Worm (Caenorhabditis elegans) whole organism, late embryonic: Measurements from ENCODE around the gene C34E11.2.

ENCODE experiments used
- C08G9.2 ChIP-seq: sonication (generic microtip); optimal IDR thresholded peaks from 2 replicates; lab custom pipeline; 2016; ENCODE audit warnings: mild to moderate bottlenecking, missing genetic modification characterization, moderate library complexity, missing compliant biosample characterization
- C38D4.7 ChIP-seq: fragments of 200-800 bp; sonication (Bioruptor generic); optimal IDR thresholded peaks from 2 replicates; lab custom pipeline; 2018; ENCODE audit warnings: mild to moderate bottlenecking, missing genetic modification characterization, moderate library complexity, missing compliant biosample characterization
- F13H6.1 ChIP-seq: sonication (generic microtip); optimal IDR thresholded peaks from 2 replicates; lab custom pipeline; 2016; ENCODE audit warnings: missing genetic modification characterization, missing compliant biosample characterization
- K02D7.2 ChIP-seq: sonication (generic microtip); optimal IDR thresholded peaks from 2 replicates; lab custom pipeline; 2017; ENCODE audit warnings: mild to moderate bottlenecking, missing genetic modification characterization, missing compliant biosample characterization
- T23F11.4 ChIP-seq: fragments of 200-800 bp; sonication (Bioruptor generic); optimal IDR thresholded peaks from 2 replicates; lab custom pipeline; 2018; ENCODE audit warnings: mild to moderate bottlenecking, missing genetic modification characterization, missing compliant biosample characterization
- Y22D7AL.16 ChIP-seq: sonication (generic microtip); optimal IDR thresholded peaks from 2 replicates; lab custom pipeline; 2016; ENCODE audit warnings: missing genetic modification characterization, missing compliant biosample characterization
- ama-1 ChIP-seq: fragments of 150-350 bp; optimal IDR thresholded peaks from 2 replicates; lab custom pipeline; 2014
- ceh-18 ChIP-seq: sonication (generic microtip); optimal IDR thresholded peaks from 2 replicates; lab custom pipeline; 2016; ENCODE audit warnings: missing genetic modification characterization, missing compliant biosample characterization
- ceh-19 ChIP-seq: fragments of 200-800 bp; sonication (Bioruptor generic); optimal IDR thresholded peaks from 2 replicates; lab custom pipeline; 2018; ENCODE audit warnings: mild to moderate bottlenecking, missing genetic modification characterization, missing compliant biosample characterization
- ceh-24 ChIP-seq: sonication (generic microtip); optimal IDR thresholded peaks from 2 replicates; lab custom pipeline; 2016; ENCODE audit warnings: mild to moderate bottlenecking, missing genetic modification characterization, missing compliant biosample characterization
- ceh-30 ChIP-seq: fragments of 150-350 bp; optimal IDR thresholded peaks from 2 replicates; lab custom pipeline; 2014; ENCODE audit warnings: missing biosample characterization, missing genetic modification characterization
- ceh-31 ChIP-seq: sonication (generic microtip); optimal IDR thresholded peaks from 2 replicates; lab custom pipeline; 2016; ENCODE audit warnings: missing genetic modification characterization, missing compliant biosample characterization
- ceh-48 ChIP-seq: sonication (generic microtip); optimal IDR thresholded peaks from 2 replicates; lab custom pipeline; 2016; ENCODE audit warnings: missing genetic modification characterization, inconsistent platforms, missing compliant biosample characterization
- dmd-4 ChIP-seq: sonication (generic microtip); optimal IDR thresholded peaks from 2 replicates; lab custom pipeline; 2016; ENCODE audit warnings: borderline replicate concordance, missing genetic modification characterization, missing compliant biosample characterization
- elt-2 ChIP-seq: sonication (generic microtip); optimal IDR thresholded peaks from 2 replicates; lab custom pipeline; 2016; ENCODE audit warnings: missing genetic modification reagents, missing genetic modification characterization, missing compliant biosample characterization
- elt-4 ChIP-seq: sonication (generic microtip); optimal IDR thresholded peaks from 2 replicates; lab custom pipeline; 2016; ENCODE audit warnings: missing genetic modification characterization, missing compliant biosample characterization
- eyg-1 ChIP-seq: sonication (generic microtip); optimal IDR thresholded peaks from 2 replicates; lab custom pipeline; 2016; ENCODE audit warnings: missing genotype, missing genetic modification characterization, missing compliant biosample characterization
- fax-1 ChIP-seq: sonication (generic microtip); optimal IDR thresholded peaks from 2 replicates; lab custom pipeline; 2016; ENCODE audit warnings: missing genotype, missing genetic modification characterization, missing compliant biosample characterization
- fkh-6 ChIP-seq: sonication (generic microtip); optimal IDR thresholded peaks from 2 replicates; lab custom pipeline; 2016; ENCODE audit warnings: missing genetic modification characterization, missing compliant biosample characterization
- hlh-6 ChIP-seq: sonication (generic microtip); optimal IDR thresholded peaks from 2 replicates; lab custom pipeline; 2016; ENCODE audit warnings: missing genotype, missing genetic modification characterization, missing compliant biosample characterization
- lim-6 ChIP-seq: sonication (generic microtip); optimal IDR thresholded peaks from 2 replicates; lab custom pipeline; 2016; ENCODE audit warnings: missing genetic modification characterization, missing compliant biosample characterization
- madf-2 ChIP-seq: sonication (generic microtip); optimal IDR thresholded peaks from 2 replicates; lab custom pipeline; 2017; ENCODE audit warnings: missing genetic modification characterization, missing compliant biosample characterization
- nhr-11 ChIP-seq: fragments of 150-350 bp; optimal IDR thresholded peaks from 2 replicates; lab custom pipeline; 2014; ENCODE audit warnings: missing biosample characterization, missing genetic modification characterization
- nhr-232 ChIP-seq: sonication (generic microtip); optimal IDR thresholded peaks from 2 replicates; lab custom pipeline; 2016; ENCODE audit warnings: missing genetic modification characterization, missing compliant biosample characterization
- odd-2 ChIP-seq: sonication (generic microtip); optimal IDR thresholded peaks from 2 replicates; lab custom pipeline; 2017; ENCODE audit warnings: antibody characterized with exemption, mild to moderate bottlenecking, missing genetic modification characterization, missing compliant biosample characterization
- pat-9 ChIP-seq: fragments of 200-800 bp; sonication (Bioruptor generic); optimal IDR thresholded peaks from 2 replicates; lab custom pipeline; 2018; ENCODE audit warnings: mild to moderate bottlenecking, missing genetic modification characterization, moderate library complexity, missing compliant biosample characterization
- pax-1 ChIP-seq: fragments of 150-350 bp; optimal IDR thresholded peaks from 2 replicates; lab custom pipeline; 2014; ENCODE audit warnings: missing biosample characterization, missing genetic modification characterization
- pha-4 ChIP-seq: fragments of 150-350 bp; optimal IDR thresholded peaks from 2 replicates; lab custom pipeline; 2018; ENCODE audit warnings: missing biosample characterization, missing genetic modification reagents, missing genetic modification characterization
- pqm-1 ChIP-seq: sonication (generic microtip); optimal IDR thresholded peaks from 2 replicates; lab custom pipeline; 2016; ENCODE audit warnings: missing genetic modification characterization, missing compliant biosample characterization
- pros-1 ChIP-seq: fragments of 150-350 bp; optimal IDR thresholded peaks from 2 replicates; lab custom pipeline; 2014; ENCODE audit warnings: missing biosample characterization, missing genetic modification reagents, missing genetic modification characterization
- sdc-2 ChIP-seq: sonication (generic microtip); optimal IDR thresholded peaks from 2 replicates; lab custom pipeline; 2016; ENCODE audit warnings: missing genotype, missing genetic modification characterization, missing compliant biosample characterization
- sox-2 ChIP-seq: fragments of 200-800 bp; sonication (Bioruptor generic); IDR thresholded peaks from 2 replicates; pipeline ENCODE4 v1.3.6; 2022; ENCODE audit warnings: missing genetic modification reagents, missing genetic modification characterization, missing compliant biosample characterization
- sox-4 ChIP-seq: sonication (generic microtip); optimal IDR thresholded peaks from 2 replicates; lab custom pipeline; 2017; ENCODE audit warnings: mild to moderate bottlenecking, missing genetic modification characterization, inconsistent platforms, missing compliant biosample characterization
- syd-9 ChIP-seq: sonication (generic microtip); optimal IDR thresholded peaks from 2 replicates; lab custom pipeline; 2016; ENCODE audit warnings: mild to moderate bottlenecking, missing genetic modification characterization, moderate library complexity, missing compliant biosample characterization
- tbx-2 ChIP-seq: sonication (generic microtip); optimal IDR thresholded peaks from 2 replicates; lab custom pipeline; 2016; ENCODE audit warnings: missing genetic modification characterization, missing compliant biosample characterization
- tbx-7 ChIP-seq: sonication (generic microtip); optimal IDR thresholded peaks from 2 replicates; lab custom pipeline; 2016; ENCODE audit warnings: missing genotype, missing genetic modification characterization, missing compliant biosample characterization
- unc-3 ChIP-seq, 2 experiments: fragments of 200-800 bp in 1 of 2; sonication (Bioruptor generic) in 1 of 2; sonication (generic microtip) in 1 of 2; conservative IDR thresholded peaks in 1 of 2; optimal IDR thresholded peaks in 1 of 2; 2 replicates each; pipeline versions ENCODE4 v1.3.6 to Lab custom; 2016 to 2022; ENCODE audit warnings: missing compliant biosample characterization in 2 of 2, missing genetic modification characterization in 2 of 2, missing genetic modification reagents in 1 of 2
- unc-42 ChIP-seq: sonication (generic microtip); optimal IDR thresholded peaks from 2 replicates; lab custom pipeline; 2016; ENCODE audit warnings: missing genotype, missing genetic modification characterization, missing compliant biosample characterization
- unc-86 ChIP-seq: sonication (generic microtip); optimal IDR thresholded peaks from 2 replicates; lab custom pipeline; 2016; ENCODE audit warnings: missing genetic modification characterization, missing compliant biosample characterization
- ztf-16 ChIP-seq: sonication (generic microtip); optimal IDR thresholded peaks from 2 replicates; lab custom pipeline; 2017; ENCODE audit warnings: missing genetic modification characterization, missing compliant biosample characterization

C34E11.2 gene

ce11 chrX:11854432-11854831 is 39.9 kb upstream of the C34E11.2 start:
- TF ChIP-seq ama-1 = no peak
- no peak for TF ChIP-seq unc-3 (GFP tag; conservative IDR thresholded peaks at IDR 0.05; lab: Robert Waterston, UW)
- no peak for TF ChIP-seq unc-3 (tag; optimal IDR thresholded peaks at IDR 0.05; lab: Kevin White, UChicago)
- TF ChIP-seq unc-86 (tag; lab: Kevin White, UChicago) = no peak
- TF ChIP-seq eyg-1 (tag; lab: Kevin White, UChicago) = no peak
- TF ChIP-seq dmd-4 (tag; lab: Kevin White, UChicago) = no peak
- no peak for TF ChIP-seq elt-4 (tag; lab: Kevin White, UChicago)
- no peak for TF ChIP-seq tbx-2 (tag; lab: Kevin White, UChicago)
- TF ChIP-seq sox-4 (tag; lab: Kevin White, UChicago) = no peak
- no peak for TF ChIP-seq syd-9
- TF ChIP-seq tbx-7 (tag; lab: Kevin White, UChicago) = no peak
- TF ChIP-seq lim-6 (tag; lab: Kevin White, UChicago) = no peak
- TF ChIP-seq ceh-24 (tag; lab: Kevin White, UChicago) = no peak
- TF ChIP-seq F13H6.1 = no peak
- TF ChIP-seq ztf-16 (tag; lab: Kevin White, UChicago) = no peak

ce11 chrX:11852494-11852893 is 37.9 kb upstream of the C34E11.2 start, which contains the start of gene xtr-1:
xtr-1 (plus strand) TSS chrX:11852794.
- no peak for TF ChIP-seq ceh-48 (tag; lab: Kevin White, UChicago)
- TF ChIP-seq odd-2 = no peak
- TF ChIP-seq unc-86 (tag; lab: Kevin White, UChicago) = no peak
- no peak for TF ChIP-seq F13H6.1
- no peak for TF ChIP-seq tbx-2 (tag; lab: Kevin White, UChicago)
- no peak for TF ChIP-seq unc-42 (tag; lab: Kevin White, UChicago)
- TF ChIP-seq ceh-18 (tag; lab: Kevin White, UChicago) = no peak
- TF ChIP-seq fax-1 = no peak
- TF ChIP-seq pax-1 (tag; lab: Kevin White, UChicago) = no peak
- TF ChIP-seq sdc-2 (tag; lab: Kevin White, UChicago) = no peak
- TF ChIP-seq sox-4 (tag; lab: Kevin White, UChicago) = no peak
- no peak for TF ChIP-seq madf-2
- no peak for TF ChIP-seq C08G9.2 (tag; lab: Kevin White, UChicago)
- no peak for TF ChIP-seq elt-2 (tag; lab: Kevin White, UChicago)
- no peak for TF ChIP-seq tbx-7 (tag; lab: Kevin White, UChicago)

- TF ChIP-seq nhr-232 (tag; lab: Kevin White, UChicago) (no peak), Y22D7AL.16 (tag; lab: Kevin White, UChicago) (no peak), pat-9 (no peak), pqm-1 (tag; lab: Kevin White, UChicago) (no peak), tbx-7 (tag; lab: Kevin White, UChicago) (no peak), hlh-6 (tag; lab: Kevin White, UChicago) (no peak), F13H6.1 (no peak), sox-2 (GFP tag; lab: Robert Waterston, UW) (no peak), K02D7.2 (no peak), pha-4 (no peak), ceh-30 (tag; lab: Kevin White, UChicago) (no peak), elt-2 (tag; lab: Kevin White, UChicago) (no peak), dmd-4 (tag; lab: Kevin White, UChicago) (no peak)
Measured at ce11 chrX:11850572-11850971, 36.0 kb upstream of the C34E11.2 start, which contains the start of gene F54F7.14. F54F7.14 (plus strand) TSS chrX:11850872.

ce11 chrX:11850082-11850481 is 35.5 kb upstream of the C34E11.2 start, which contains the start of gene F54F7.3:
F54F7.3 (minus strand) TSS chrX:11850182.
- TF ChIP-seq tbx-2 (tag; lab: Kevin White, UChicago) (no peak), F13H6.1 (no peak), pros-1 (tag; lab: Kevin White, UChicago) (no peak), C38D4.7 (GFP tag; lab: Kevin White, UChicago) (no peak), ceh-31 (tag; lab: Kevin White, UChicago) (no peak), T23F11.4 (GFP tag; lab: Kevin White, UChicago) (no peak), nhr-11 (no peak), ceh-19 (GFP tag; lab: Kevin White, UChicago) (no peak), ceh-30 (tag; lab: Kevin White, UChicago) (no peak), fkh-6 (tag; lab: Kevin White, UChicago) (no peak), Y22D7AL.16 (tag; lab: Kevin White, UChicago) (no peak)
